Fruit fly (Drosophila melanogaster) whole organism, wandering third instar larva: Measurements from ENCODE around the gene CG8036.

Experiments
- Abd-B ChIP-seq: fragments of >200 bp; optimal IDR thresholded peaks from 2 replicates; lab custom pipeline; 2017; ENCODE audit warnings: missing biosample characterization, missing genetic modification characterization
- CG32264 ChIP-seq: fragments of 200-800 bp; sonication (Bioruptor generic); optimal IDR thresholded peaks from 2 replicates; lab custom pipeline; 2016; ENCODE audit warnings: missing biosample characterization, missing genetic modification characterization
- CG9705 ChIP-seq: fragments of 200-800 bp; sonication (Bioruptor generic); optimal IDR thresholded peaks from 2 replicates; lab custom pipeline; 2018; ENCODE audit warnings: missing biosample characterization, mild to moderate bottlenecking, missing genetic modification characterization
- CrebA ChIP-seq: fragments of 200-800 bp; sonication (Bioruptor generic); optimal IDR thresholded peaks from 2 replicates; lab custom pipeline; 2016; ENCODE audit warnings: missing biosample characterization, mild to moderate bottlenecking, missing genetic modification characterization, borderline replicate concordance
- Dif ChIP-seq: fragments of 200-275, 200-300 bp; sonication (Bioruptor generic); optimal IDR thresholded peaks from 2 replicates; lab custom pipeline; 2018; ENCODE audit warnings: missing biosample characterization, missing genetic modification characterization; ENCODE audit not compliant: partially characterized antibody
- GATAd ChIP-seq: sonication (Bioruptor generic); optimal IDR thresholded peaks from 2 replicates; lab custom pipeline; 2016; ENCODE audit warnings: missing biosample characterization, missing genetic modification characterization
- HLH106 ChIP-seq: fragments of 200-800 bp; optimal IDR thresholded peaks from 3 replicates; lab custom pipeline; 2019; ENCODE audit warnings: missing biosample characterization, mild to moderate bottlenecking, missing genetic modification characterization, moderate library complexity
- Hnf4 ChIP-seq: fragments of 200-800 bp; sonication (Bioruptor generic); optimal IDR thresholded peaks from 2 replicates; lab custom pipeline; 2016; ENCODE audit warnings: missing biosample characterization, mild to moderate bottlenecking, missing genetic modification characterization
- Hr78 ChIP-seq: fragments of >200 bp; optimal IDR thresholded peaks from 2 replicates; lab custom pipeline; 2017; ENCODE audit warnings: missing biosample characterization, missing genetic modification characterization
- Hr83 ChIP-seq: fragments of 200-300 bp; sonication (Bioruptor generic); optimal IDR thresholded peaks from 2 replicates; lab custom pipeline; 2016; ENCODE audit warnings: missing biosample characterization, mild to moderate bottlenecking, missing genetic modification characterization, moderate library complexity; ENCODE audit not compliant: poor library complexity, severe bottlenecking
- Jra ChIP-seq: sonication (Bioruptor generic); optimal IDR thresholded peaks from 2 replicates; lab custom pipeline; 2016; ENCODE audit warnings: missing biosample characterization, missing genetic modification characterization
- Mio ChIP-seq: sonication (Bioruptor generic); optimal IDR thresholded peaks from 2 replicates; lab custom pipeline; 2016; ENCODE audit warnings: missing biosample characterization, missing genetic modification characterization
- Myc ChIP-seq: fragments of >200 bp; optimal IDR thresholded peaks from 2 replicates; lab custom pipeline; 2017
- N ChIP-seq: fragments of >200 bp; optimal IDR thresholded peaks from 2 replicates; lab custom pipeline; 2018; ENCODE audit warnings: missing biosample characterization, missing external identifiers, missing genetic modification characterization
- OdsH ChIP-seq: fragments of 200-800 bp; sonication (Bioruptor generic); optimal IDR thresholded peaks from 2 replicates; lab custom pipeline; 2016; ENCODE audit warnings: missing biosample characterization, mild to moderate bottlenecking, missing genetic modification characterization
- Rel ChIP-seq, 2 experiments: fragments of 200-800 bp; sonication (Bioruptor generic) in 1 of 2; optimal IDR thresholded peaks; 2 replicates in 1 of 2; 3 replicates in 1 of 2; lab custom pipeline; 2016 to 2019; ENCODE audit warnings: mild to moderate bottlenecking in 2 of 2, missing biosample characterization in 2 of 2, missing genetic modification characterization in 2 of 2, moderate library complexity in 1 of 2
- Sp1 ChIP-seq: fragments of 200-800 bp; sonication (Bioruptor generic); optimal IDR thresholded peaks from 3 replicates; lab custom pipeline; 2019; ENCODE audit warnings: missing biosample characterization, mild to moderate bottlenecking, missing genetic modification characterization, moderate library complexity
- Vsx2 ChIP-seq: fragments of 200-300, 225-300 bp; sonication (Bioruptor generic); optimal IDR thresholded peaks from 2 replicates; lab custom pipeline; 2018; ENCODE audit warnings: missing biosample characterization, missing genetic modification characterization; ENCODE audit not compliant: partially characterized antibody
- br ChIP-seq: fragments of 200-800 bp; sonication (Bioruptor generic); optimal IDR thresholded peaks from 2 replicates; lab custom pipeline; 2016; ENCODE audit warnings: missing biosample characterization, missing genetic modification characterization
- brk ChIP-seq: fragments of 200-800 bp; sonication (Bioruptor generic); optimal IDR thresholded peaks from 2 replicates; lab custom pipeline; 2016; ENCODE audit warnings: missing biosample characterization, mild to moderate bottlenecking, missing genetic modification characterization
- dl ChIP-seq, 2 experiments: fragments of 175-275, 200-275 bp in 1 of 2; fragments of 200-275 bp in 1 of 2; sonication (Bioruptor generic); optimal IDR thresholded peaks; lab custom pipeline; 2018; ENCODE audit warnings: mild to moderate bottlenecking in 2 of 2, missing biosample characterization in 2 of 2, missing genetic modification characterization in 2 of 2, moderate library complexity in 2 of 2; ENCODE audit not compliant: partially characterized antibody in 2 of 2, insufficient read depth in 1 of 2
- dmrt93B ChIP-seq: fragments of 200-800 bp; sonication (Bioruptor generic); optimal IDR thresholded peaks from 2 replicates; lab custom pipeline; 2018; ENCODE audit warnings: missing biosample characterization, mild to moderate bottlenecking, missing genetic modification characterization
- dsf ChIP-seq: sonication (Bioruptor generic); optimal IDR thresholded peaks from 2 replicates; lab custom pipeline; 2016; ENCODE audit warnings: missing biosample characterization, missing genetic modification characterization, borderline replicate concordance
- ey ChIP-seq: fragments of 200-800 bp; sonication (Bioruptor generic); optimal IDR thresholded peaks from 2 replicates; lab custom pipeline; 2016; ENCODE audit warnings: missing biosample characterization, missing genetic modification characterization
- fru ChIP-seq: fragments of 200-800 bp; sonication (Bioruptor generic); optimal IDR thresholded peaks from 3 replicates; lab custom pipeline; 2016; ENCODE audit warnings: missing biosample characterization, mild to moderate bottlenecking, missing genetic modification characterization
- h ChIP-seq: fragments of 200-800 bp; sonication (Bioruptor generic); optimal IDR thresholded peaks from 3 replicates; lab custom pipeline; 2016; ENCODE audit warnings: missing biosample characterization, mild to moderate bottlenecking, missing genetic modification characterization
- jim ChIP-seq: fragments of 175-275, 200-325 bp; sonication (Bioruptor generic); optimal IDR thresholded peaks from 2 replicates; lab custom pipeline; 2016; ENCODE audit warnings: missing biosample characterization, mild to moderate bottlenecking, missing genetic modification characterization
- lola ChIP-seq: fragments of >200 bp; optimal IDR thresholded peaks from 2 replicates; lab custom pipeline; 2017; ENCODE audit warnings: missing biosample characterization, missing genetic modification characterization
- psq ChIP-seq: fragments of 200-800 bp; sonication (Bioruptor generic); optimal IDR thresholded peaks from 3 replicates; lab custom pipeline; 2017; ENCODE audit warnings: missing biosample characterization, mild to moderate bottlenecking, missing genetic modification characterization, moderate library complexity
- rgr ChIP-seq: fragments of 200-800 bp; sonication (Bioruptor generic); optimal IDR thresholded peaks from 3 replicates; lab custom pipeline; 2016; ENCODE audit warnings: missing biosample characterization, mild to moderate bottlenecking, missing genetic modification characterization
- sage ChIP-seq: fragments of 200-800 bp; sonication (Bioruptor generic); optimal IDR thresholded peaks from 2 replicates; lab custom pipeline; 2016; ENCODE audit warnings: missing biosample characterization, mild to moderate bottlenecking, missing genetic modification characterization
- sv ChIP-seq: fragments of 200-800 bp; sonication (Bioruptor generic); optimal IDR thresholded peaks from 3 replicates; lab custom pipeline; 2016; ENCODE audit warnings: missing biosample characterization, missing genetic modification characterization
- tai ChIP-seq: sonication (Bioruptor generic); optimal IDR thresholded peaks from 2 replicates; lab custom pipeline; 2016; ENCODE audit warnings: missing biosample characterization, missing genetic modification characterization
- usp ChIP-seq: fragments of >200 bp; optimal IDR thresholded peaks from 2 replicates; lab custom pipeline; 2017; ENCODE audit warnings: missing biosample characterization, missing genetic modification characterization
- woc ChIP-seq: sonication (Bioruptor generic); optimal IDR thresholded peaks from 2 replicates; lab custom pipeline; 2016; ENCODE audit warnings: missing biosample characterization, mild to moderate bottlenecking, missing genetic modification characterization

CG8036 gene

dm6 chr3R:8679934-8680333, 12.3 kb downstream of the CG8036 start, which contains the start of gene CG33325:
Gene CG33325 (minus strand): TSS chr3R:8680034.
- no peak for TF ChIP-seq CG32264
- TF ChIP-seq OdsH (GFP tag; lab: Kevin White, UChicago): no peak
- TF ChIP-seq Hnf4: no peak
- no peak for TF ChIP-seq br
- no peak for TF ChIP-seq Rel (GFP tag; optimal IDR thresholded peaks at IDR 0.05; lab: Kevin White, UChicago)
- TF ChIP-seq Rel (tag; optimal IDR thresholded peaks at IDR 0.05; lab: Kevin White, UChicago): no peak
- no peak for TF ChIP-seq Sp1
- no peak for TF ChIP-seq ey (GFP tag; lab: Kevin White, UChicago)
- no peak for TF ChIP-seq Vsx2 (GFP tag; lab: Kevin White, UChicago)
- TF ChIP-seq Abd-B: no peak
- TF ChIP-seq HLH106 (tag; lab: Kevin White, UChicago): no peak
- no peak for TF ChIP-seq GATAd
- TF ChIP-seq h (GFP tag; lab: Kevin White, UChicago): no peak
- no peak for TF ChIP-seq N (GFP tag; lab: Kevin White, UChicago)
- no peak for TF ChIP-seq Myc (lab: Kevin White, UChicago)
- no peak for TF ChIP-seq lola (GFP tag; lab: Kevin White, UChicago)

- no peak for TF ChIP-seq Mio (GFP tag; lab: Kevin White, UChicago)
- TF ChIP-seq sage (GFP tag; lab: Kevin White, UChicago): no peak
- TF ChIP-seq Hnf4: no peak
- no peak for TF ChIP-seq dl (GFP tag; optimal IDR thresholded peaks at IDR 0.05; lab: Kevin White, UChicago; ENCODE audit: insufficient read depth in 1 of 2, partially characterized antibody in 2 of 2)
- TF ChIP-seq jim (GFP tag; lab: Kevin White, UChicago): no peak
Measured at dm6 chr3R:8680611-8681010, 12.9 kb downstream of the CG8036 start.

dm6 chr3R:8683280-8683679, 15.6 kb downstream of the CG8036 start:
- TF ChIP-seq HLH106 (tag; lab: Kevin White, UChicago): no peak
- no peak for TF ChIP-seq sv (GFP tag; lab: Kevin White, UChicago)
- no peak for TF ChIP-seq CG9705
- no peak for TF ChIP-seq usp (GFP tag; lab: Kevin White, UChicago)
- no peak for TF ChIP-seq Hr78 (GFP tag; lab: Kevin White, UChicago)
- no peak for TF ChIP-seq dmrt93B (GFP tag; lab: Kevin White, UChicago)
- TF ChIP-seq CrebA: no peak
- no peak for TF ChIP-seq sage (GFP tag; lab: Kevin White, UChicago)
- TF ChIP-seq h (GFP tag; lab: Kevin White, UChicago): no peak
- no peak for TF ChIP-seq dsf (GFP tag; lab: Kevin White, UChicago)
- no peak for TF ChIP-seq Mio (GFP tag; lab: Kevin White, UChicago)
- TF ChIP-seq Dif: no peak
- TF ChIP-seq Hr83 (GFP tag; lab: Kevin White, UChicago): no peak
- no peak for TF ChIP-seq Hnf4
- no peak for TF ChIP-seq lola (GFP tag; lab: Kevin White, UChicago)
- TF ChIP-seq rgr (GFP tag; lab: Kevin White, UChicago): no peak
- TF ChIP-seq brk (GFP tag; lab: Kevin White, UChicago): no peak
- no peak for TF ChIP-seq N (GFP tag; lab: Kevin White, UChicago)
- TF ChIP-seq fru: no peak
- TF ChIP-seq, all 38 proteins: peak for 0

DNA sequence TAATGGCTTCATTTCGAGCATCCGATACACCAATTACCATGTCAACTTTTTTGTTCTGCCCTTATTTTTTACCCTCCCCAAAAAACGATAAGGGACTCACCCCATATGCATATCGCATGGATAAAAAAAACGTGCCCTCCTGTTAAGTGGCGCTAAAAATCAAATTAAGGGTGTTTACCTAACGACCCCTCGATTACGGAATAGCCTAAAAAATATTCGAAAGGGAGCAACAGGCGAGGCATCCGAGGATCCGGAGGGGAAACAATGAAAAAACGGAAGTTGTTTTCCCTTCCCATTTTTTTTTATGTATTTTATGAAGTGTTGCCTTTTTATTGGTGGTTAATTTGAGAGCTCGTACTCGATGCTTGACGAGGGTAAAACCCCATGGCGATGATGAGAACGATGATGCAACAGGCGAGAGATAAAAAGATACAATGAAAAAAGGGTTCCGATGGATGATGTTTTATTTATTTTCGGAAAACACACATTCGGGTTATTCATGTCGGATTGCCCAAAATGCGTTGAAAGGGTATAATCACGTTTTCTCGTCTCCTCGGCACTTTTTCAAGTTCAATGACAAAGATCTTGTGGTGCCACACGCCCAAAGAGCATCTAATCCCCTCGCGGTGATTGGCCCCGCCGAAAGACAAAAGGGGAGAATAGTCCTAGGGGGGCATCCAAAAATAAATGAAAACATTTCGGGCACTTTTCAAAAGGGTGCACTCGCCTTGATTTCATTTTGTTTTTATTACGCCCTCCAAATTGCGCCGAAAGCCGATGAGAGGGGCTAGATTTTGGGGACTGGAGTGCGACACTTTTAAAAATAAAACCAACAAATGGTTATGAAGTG, 16.9 kb downstream of the CG8036 start, which contains the start of gene CG44227:
CG44227 (minus strand) TSS at position 849 of the 850 bp plus-strand sequence.
- TF ChIP-seq Hr83 (GFP tag; lab: Kevin White, UChicago) (no peak), Vsx2 (GFP tag; lab: Kevin White, UChicago) (no peak), Jra (no peak), psq (no peak), h (GFP tag; lab: Kevin White, UChicago) (no peak), Mio (GFP tag; lab: Kevin White, UChicago) (no peak), OdsH (GFP tag; lab: Kevin White, UChicago) (no peak), Sp1 (no peak), fru (no peak), tai (GFP tag; lab: Kevin White, UChicago) (no peak), rgr (GFP tag; lab: Kevin White, UChicago) (no peak), woc (GFP tag; lab: Kevin White, UChicago) (no peak), Rel (GFP tag; optimal IDR thresholded peaks at IDR 0.05; lab: Kevin White, UChicago) (no peak), Rel (tag; optimal IDR thresholded peaks at IDR 0.05; lab: Kevin White, UChicago) (no peak), jim (GFP tag; lab: Kevin White, UChicago) (no peak), usp (GFP tag; lab: Kevin White, UChicago) (no peak), sv (GFP tag; lab: Kevin White, UChicago) (no peak)
